Fruit fly (Drosophila melanogaster) S2 (cell line): ENCODE measurements around the gene TwdlW.

Experiments
- CG8478 ChIP-seq: fragments of >200 bp; optimal IDR thresholded peaks from 2 replicates; lab custom pipeline; 2018
- CTCF ChIP-seq, 2 experiments: fragments of >200 bp; optimal IDR thresholded peaks; 2 replicates each; lab custom pipeline; 2018

DNA sequence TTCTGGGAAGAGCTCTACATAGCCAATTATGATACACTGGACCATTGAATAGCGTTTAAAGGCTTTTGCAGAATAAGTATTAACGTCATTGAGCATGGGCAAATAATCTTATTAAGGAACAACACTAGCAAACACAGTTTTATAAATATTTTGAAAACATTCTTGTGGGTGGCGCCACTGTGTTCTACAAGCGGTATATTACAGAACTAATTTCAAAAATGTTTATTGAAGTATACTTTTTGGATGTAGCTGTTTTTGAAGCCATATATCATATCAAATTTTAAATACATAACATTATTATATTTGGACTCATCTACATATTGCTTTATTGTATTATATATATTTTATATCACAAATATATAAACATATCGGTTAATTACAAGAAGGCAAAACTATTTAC is 33.3 kb downstream of the TwdlW start:
- TF ChIP-seq CTCF (optimal IDR thresholded peaks at IDR 0.05; lab: Kevin White, UChicago): peak; percentile 63 to 86
- TF ChIP-seq CG8478 (lab: Kevin White, UChicago): no peak
